Fruit fly (Drosophila melanogaster): ENCODE results near the gene Uxt.

The Uxt gene

DNA sequence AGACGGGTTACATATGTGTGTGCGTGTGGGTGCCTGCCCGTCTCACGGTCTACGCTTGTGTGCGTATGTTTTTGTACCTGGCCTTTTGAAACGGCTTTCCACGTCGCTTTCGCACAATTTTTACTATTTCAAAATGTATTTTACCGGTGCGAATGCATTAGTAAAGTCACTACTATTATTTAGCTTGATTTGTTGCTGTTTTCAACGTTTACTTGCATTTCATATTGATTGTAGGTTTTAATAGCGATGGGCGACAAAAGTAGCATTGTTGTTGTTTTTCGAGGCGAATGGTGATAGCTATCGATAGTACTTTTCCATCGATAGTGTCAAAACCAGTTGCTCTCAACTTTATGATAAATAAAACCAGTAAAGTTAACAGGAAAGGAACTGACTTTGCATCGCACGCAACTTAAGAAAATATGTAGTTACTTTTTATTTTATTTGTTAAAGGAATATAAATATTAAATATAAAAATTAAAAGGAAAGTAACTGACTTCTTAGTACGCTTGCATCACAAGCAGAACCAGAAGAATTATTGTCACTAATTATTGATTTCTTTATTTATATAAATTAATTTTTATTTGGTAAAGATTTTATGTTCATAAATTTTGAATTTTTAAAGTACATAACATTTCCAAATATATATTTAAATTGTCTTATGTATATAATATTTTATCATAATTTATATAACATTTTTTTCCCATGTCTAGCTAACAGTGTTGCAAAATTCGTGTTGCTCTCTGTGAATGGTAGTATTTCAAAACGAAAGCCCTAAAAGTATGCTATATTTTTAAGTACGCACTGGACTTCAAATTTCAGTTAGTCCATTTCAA, 15.6 kb downstream of the Uxt start, which contains the start of gene Cul3 (continued):
- no peak for TF ChIP-seq Ets96B (tag; optimal IDR thresholded peaks at IDR 0.05)
- TF ChIP-seq CG10669 (GFP tag; optimal IDR thresholded peaks at IDR 0.05), result no peak
- TF ChIP-seq dsx (GFP tag; optimal IDR thresholded peaks at IDR 0.05; ENCODE audit: poor library complexity, severe bottlenecking), result no peak
- no peak for TF ChIP-seq CG8632 (GFP tag; optimal IDR thresholded peaks at IDR 0.05)
- peak; percentile 35 for TF ChIP-seq svp (GFP tag)
- TF ChIP-seq net (GFP tag; optimal IDR thresholded peaks at IDR 0.05), result no peak
- no peak for TF ChIP-seq Smox (GFP tag; optimal IDR thresholded peaks at IDR 0.05)
- TF ChIP-seq CG6163 (GFP tag; IDR thresholded peaks at IDR 0.05), result no peak
- no peak for TF ChIP-seq CG15336 (GFP tag; IDR thresholded peaks at IDR 0.05)
- no peak for TF ChIP-seq dac (GFP tag; optimal IDR thresholded peaks at IDR 0.05)
- TF ChIP-seq vri (GFP tag; optimal IDR thresholded peaks at IDR 0.05), result no peak
- TF ChIP-seq CG8119 (GFP tag; IDR thresholded peaks at IDR 0.05), result no peak
- no peak for TF ChIP-seq Sox102F (GFP tag; optimal IDR thresholded peaks at IDR 0.05)
- TF ChIP-seq CG7368 (GFP tag; optimal IDR thresholded peaks at IDR 0.05), result no peak
- TF ChIP-seq CG11294 (GFP tag; IDR thresholded peaks at IDR 0.05), result no peak
- TF ChIP-seq Met (GFP tag; optimal IDR thresholded peaks at IDR 0.05), result no peak
- TF ChIP-seq CG6276 (GFP tag; optimal IDR thresholded peaks at IDR 0.05), result no peak
- no peak for TF ChIP-seq fd85E (GFP tag; optimal IDR thresholded peaks at IDR 0.05)
- TF ChIP-seq Eip75B (GFP tag; optimal IDR thresholded peaks at IDR 0.05), result no peak
- no peak for TF ChIP-seq topi (GFP tag; optimal IDR thresholded peaks at IDR 0.05)
- no peak for TF ChIP-seq pdm3 (GFP tag; optimal IDR thresholded peaks at IDR 0.05)
- TF ChIP-seq salr (GFP tag; optimal IDR thresholded peaks at IDR 0.05), result peak in 1 of 2 experiments; percentile 39
- TF ChIP-seq CG11902 (GFP tag; optimal IDR thresholded peaks at IDR 0.05), result no peak
- no peak for TF ChIP-seq lz (GFP tag; optimal IDR thresholded peaks at IDR 0.05)

DNA sequence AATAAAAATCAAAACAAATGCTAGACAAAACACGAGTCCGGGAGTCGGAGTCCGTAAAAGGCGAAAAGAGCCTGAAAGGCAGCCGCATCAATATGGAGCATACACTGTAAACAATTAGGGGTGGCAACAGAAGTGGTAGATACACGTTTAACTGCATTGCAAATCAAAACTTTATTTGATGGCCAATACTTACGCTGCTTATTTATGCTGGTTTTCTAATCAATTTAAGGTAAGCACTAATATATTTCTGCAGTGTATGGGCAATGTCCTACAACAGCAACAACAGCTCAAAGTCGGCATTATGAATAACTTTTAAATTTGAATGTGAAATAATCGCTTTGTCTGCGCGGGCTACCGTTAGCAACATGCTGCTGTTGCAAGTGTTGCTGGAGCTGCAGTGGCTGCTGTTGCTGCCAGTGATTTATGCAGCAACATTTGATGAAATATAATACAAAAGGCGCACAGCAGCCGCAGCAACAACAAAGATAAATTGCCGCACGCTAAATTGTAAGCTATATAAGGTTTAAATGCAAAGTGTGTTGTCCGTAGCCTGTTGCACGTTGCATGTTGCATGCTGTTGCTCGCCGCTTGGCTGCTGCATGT, 17.2 kb downstream of the Uxt start:
- TF ChIP-seq Hr39 (GFP tag; optimal IDR thresholded peaks at IDR 0.05), result peak; percentile 26
- peak; percentile 40 for TF ChIP-seq pdm3 (GFP tag; optimal IDR thresholded peaks at IDR 0.05)
- peak; percentile 44 for TF ChIP-seq CG3919 (GFP tag; optimal IDR thresholded peaks at IDR 0.05)
- TF ChIP-seq CG31627 (GFP tag; optimal IDR thresholded peaks at IDR 0.05), result peak; percentile 35
- TF ChIP-seq CG11294 (GFP tag; IDR thresholded peaks at IDR 0.05), result no peak
- TF ChIP-seq CG6276 (GFP tag; optimal IDR thresholded peaks at IDR 0.05), result peak; percentile 24
- TF ChIP-seq Eip75B (GFP tag; optimal IDR thresholded peaks at IDR 0.05), result peak; percentile 5
- TF ChIP-seq CG10631 (GFP tag; optimal IDR thresholded peaks at IDR 0.05), result peak; percentile 7
- peak; percentile 70 for TF ChIP-seq Eip78C (GFP tag)
- TF ChIP-seq acj6 (GFP tag; optimal IDR thresholded peaks at IDR 0.05), result peak; percentile 42
- TF ChIP-seq CG8119 (GFP tag; IDR thresholded peaks at IDR 0.05), result 0 out of 3 replicates have a peak, but pooled peaks have one; percentile 40
- no peak for TF ChIP-seq Blimp-1 (GFP tag; optimal IDR thresholded peaks at IDR 0.05)
- TF ChIP-seq net (GFP tag; optimal IDR thresholded peaks at IDR 0.05), result no peak
- no peak for TF ChIP-seq CG34406 (GFP tag; optimal IDR thresholded peaks at IDR 0.05)
- TF ChIP-seq Met (GFP tag; optimal IDR thresholded peaks at IDR 0.05), result peak; percentile 8
- peak; percentile 14 for TF ChIP-seq Ets96B (tag; optimal IDR thresholded peaks at IDR 0.05)
- peak; percentile 32 for TF ChIP-seq CG3032 (tag; optimal IDR thresholded peaks at IDR 0.05)
- TF ChIP-seq topi (GFP tag; optimal IDR thresholded peaks at IDR 0.05), result peak; percentile 30
- TF ChIP-seq OdsH (GFP tag; optimal IDR thresholded peaks at IDR 0.05), result peak; percentile 1
- no peak for TF ChIP-seq CG11762 (GFP tag; optimal IDR thresholded peaks at IDR 0.05; ENCODE audit: insufficient read depth)
- TF ChIP-seq CG4318 (GFP tag; optimal IDR thresholded peaks at IDR 0.05), result no peak
- TF ChIP-seq dsx (GFP tag; optimal IDR thresholded peaks at IDR 0.05; ENCODE audit: poor library complexity, severe bottlenecking), result no peak
- peak; percentile 35 for TF ChIP-seq CG32006 (GFP tag; optimal IDR thresholded peaks at IDR 0.05)
- peak; percentile 25 for TF ChIP-seq esn (GFP tag; optimal IDR thresholded peaks at IDR 0.05)
- TF ChIP-seq CG10669 (GFP tag; optimal IDR thresholded peaks at IDR 0.05), result peak; percentile 22
- peak; percentile 1 for TF ChIP-seq Sox102F (GFP tag; optimal IDR thresholded peaks at IDR 0.05)
- TF ChIP-seq Hr4 (GFP tag; optimal IDR thresholded peaks at IDR 0.05), result peak; percentile 54
- TF ChIP-seq ss (GFP tag; optimal IDR thresholded peaks at IDR 0.05), result no peak
- TF ChIP-seq achi (GFP tag; optimal IDR thresholded peaks at IDR 0.05), result peak; percentile 35
- TF ChIP-seq Ets21C (GFP tag; optimal IDR thresholded peaks at IDR 0.05), result no peak
- no peak for TF ChIP-seq CG1621 (tag; optimal IDR thresholded peaks at IDR 0.05)
- TF ChIP-seq dac (GFP tag; optimal IDR thresholded peaks at IDR 0.05), result no peak
- peak; percentile 78 for TF ChIP-seq svp (GFP tag)
- TF ChIP-seq CG6163 (GFP tag; IDR thresholded peaks at IDR 0.05), result peak; percentile 34; the same call in 1 of the 3 replicates
- TF ChIP-seq CG6854 (GFP tag; optimal IDR thresholded peaks at IDR 0.05), result no peak
- TF ChIP-seq cyc (GFP tag; optimal IDR thresholded peaks at IDR 0.05), result peak; percentile 17
- TF ChIP-seq CG15336 (GFP tag; IDR thresholded peaks at IDR 0.05), result no peak

All from whole organism, prepupa.